Worm (Caenorhabditis elegans): ENCODE results near the gene F35H8.12.

DNA sequence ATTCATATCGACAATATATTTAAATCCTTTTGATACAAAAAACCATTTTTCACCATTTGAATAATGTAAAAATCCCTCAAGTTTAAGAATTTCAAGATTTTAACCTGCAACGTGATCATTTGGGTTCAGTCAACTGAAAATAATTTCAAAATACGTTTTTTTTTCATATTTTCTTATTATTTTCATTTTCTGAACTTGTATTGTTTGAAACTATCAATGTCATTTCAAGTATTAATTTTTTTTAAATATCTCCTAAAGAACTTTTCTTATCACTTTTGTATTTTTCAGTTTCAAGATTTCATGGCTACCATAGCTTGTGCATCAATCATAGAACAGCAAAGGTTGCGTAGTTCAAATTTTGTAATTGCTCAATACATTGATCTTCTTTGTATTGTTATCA lies 19.6 kb upstream of the F35H8.12 start, which contains the start of gene sra-9:
- TF ChIP-seq ets-7 (tag; optimal IDR thresholded peaks at IDR 0.05) (no peak), ama-1 (optimal IDR thresholded peaks at IDR 0.05) (no peak), sea-1 (GFP tag; conservative IDR thresholded peaks at IDR 0.05) (no peak), hmg-4 (GFP tag; optimal IDR thresholded peaks at IDR 0.05) (no peak), pes-1 (GFP tag; IDR thresholded peaks at IDR 0.05) (no peak), tra-4 (tag; optimal IDR thresholded peaks at IDR 0.05) (no peak), ceh-13 (GFP tag; optimal IDR thresholded peaks at IDR 0.05) (no peak), ceh-36 (tag; optimal IDR thresholded peaks at IDR 0.05) (no peak), hnd-1 (tag; optimal IDR thresholded peaks at IDR 0.05) (no peak), B0310.2 (tag; optimal IDR thresholded peaks at IDR 0.05) (no peak), F13C5.2 (tag; optimal IDR thresholded peaks at IDR 0.05) (no peak), flt-1 (GFP tag; IDR thresholded peaks at IDR 0.05) (no peak), aly-1 (tag; optimal IDR thresholded peaks at IDR 0.05) (no peak), hmbx-1 (tag; optimal IDR thresholded peaks at IDR 0.05) (no peak)
